Fruit fly (Drosophila melanogaster): ENCODE results near the gene Snap24.

Gene Snap24

dm6 chr3R:9784341-9785062 lies 21.6 kb upstream of the Snap24 start, which contains the start of the genes MtnA and CG8500 (continued):
- no peak for TF ChIP-seq Bteb2 (GFP tag; optimal IDR thresholded peaks at IDR 0.05)
- no peak for TF ChIP-seq usp (GFP tag; optimal IDR thresholded peaks at IDR 0.05)
- no peak for TF ChIP-seq CG2875 (GFP tag; optimal IDR thresholded peaks at IDR 0.05)
- no peak for TF ChIP-seq twi (tag; optimal IDR thresholded peaks at IDR 0.05)
- peak; percentile 100 for TF ChIP-seq MTF-1 (GFP tag; optimal IDR thresholded peaks at IDR 0.05; ENCODE audit: borderline replicate concordance)
- TF ChIP-seq CG15479 (GFP tag; optimal IDR thresholded peaks at IDR 0.05) = no peak
- no peak for TF ChIP-seq D19B (GFP tag; optimal IDR thresholded peaks at IDR 0.05)
- TF ChIP-seq oc (tag; optimal IDR thresholded peaks at IDR 0.05) = no peak
- 0 out of 3 replicates have a peak, but pooled peaks have one; percentile 24 for TF ChIP-seq Opbp (GFP tag; IDR thresholded peaks at IDR 0.05; ENCODE audit: partially characterized antibody)
- TF ChIP-seq CG3847 (GFP tag; IDR thresholded peaks at IDR 0.05) = 0 out of 2 replicates have a peak, but pooled peaks have one; percentile 7
- no peak for TF ChIP-seq nau (GFP tag; optimal IDR thresholded peaks at IDR 0.05)
- no peak for TF ChIP-seq CG8290 (GFP tag; optimal IDR thresholded peaks at IDR 0.05)
- peak in 1 of 2 experiments; percentile 62 for TF ChIP-seq CG8290 (tag; optimal IDR thresholded peaks at IDR 0.05)
- no peak for TF ChIP-seq CG14014 (GFP tag; IDR thresholded peaks at IDR 0.05)
- no peak for TF ChIP-seq CG3726 (GFP tag; IDR thresholded peaks at IDR 0.05)
- peak; percentile 55 for TF ChIP-seq Fer1 (GFP tag; optimal IDR thresholded peaks at IDR 0.05)
- TF ChIP-seq ewg (GFP tag; optimal IDR thresholded peaks at IDR 0.05) = peak; percentile 99
- no peak; the same call in 1 of the 2 replicates for TF ChIP-seq ham (GFP tag; IDR thresholded peaks at IDR 0.05)
- TF ChIP-seq pzg (GFP tag; optimal IDR thresholded peaks at IDR 0.05) = peak; percentile 67
- peak; percentile 4 for TF ChIP-seq Hand (GFP tag; optimal IDR thresholded peaks at IDR 0.05)
- no peak for TF ChIP-seq D (optimal IDR thresholded peaks at IDR 0.05)
- no peak for TF ChIP-seq D (GFP tag; optimal IDR thresholded peaks at IDR 0.05)
- TF ChIP-seq HmgZ (tag; optimal IDR thresholded peaks at IDR 0.05) = peak; percentile 87
- no peak for TF ChIP-seq CG10366 (GFP tag; IDR thresholded peaks at IDR 0.05)
- no peak for TF ChIP-seq CG17568 (GFP tag; optimal IDR thresholded peaks at IDR 0.05)
- peak; percentile 52; the same call in 1 of the 2 replicates for TF ChIP-seq CG42726 (GFP tag; IDR thresholded peaks at IDR 0.05; ENCODE audit: partially characterized antibody)
- TF ChIP-seq cad (GFP tag; optimal IDR thresholded peaks at IDR 0.05) = no peak
- TF ChIP-seq amos (GFP tag; IDR thresholded peaks at IDR 0.05; ENCODE audit: partially characterized antibody) = peak; percentile 44; the same call in 1 of the 2 replicates
- TF ChIP-seq CTCF (GFP tag; optimal IDR thresholded peaks at IDR 0.05) = peak; percentile 64
- TF ChIP-seq CG31388 (GFP tag; optimal IDR thresholded peaks at IDR 0.05) = no peak
- no peak for TF ChIP-seq CG5180 (GFP tag; optimal IDR thresholded peaks at IDR 0.05)
- no peak for TF ChIP-seq CG1602 (GFP tag; optimal IDR thresholded peaks at IDR 0.05)
- peak; percentile 77 for TF ChIP-seq Ets65A (GFP tag)
- peak; percentile 68 for TF ChIP-seq E2f2 (GFP tag; IDR thresholded peaks at IDR 0.05)
- no peak for TF ChIP-seq yki (optimal IDR thresholded peaks at IDR 0.05)
- no peak for TF ChIP-seq lov (optimal IDR thresholded peaks at IDR 0.05)
- 0 out of 3 replicates have a peak, but pooled peaks have one; percentile 19 for TF ChIP-seq lov (GFP tag; IDR thresholded peaks at IDR 0.05)
- TF ChIP-seq CG13624 (GFP tag; optimal IDR thresholded peaks at IDR 0.05) = no peak
- TF ChIP-seq knrl (GFP tag; IDR thresholded peaks at IDR 0.05; ENCODE audit: partially characterized antibody) = peak; percentile 19; the same call in 1 of the 3 replicates
- TF ChIP-seq pum (GFP tag; optimal IDR thresholded peaks at IDR 0.05) = no peak
- TF ChIP-seq bigmax (GFP tag; optimal IDR thresholded peaks at IDR 0.05) = peak; percentile 12
- TF ChIP-seq chinmo (GFP tag; IDR thresholded peaks at IDR 0.05; ENCODE audit: partially characterized antibody) = 0 out of 4 replicates have a peak, but pooled peaks have one; percentile 65
- no peak for TF ChIP-seq unpg (GFP tag; optimal IDR thresholded peaks at IDR 0.05)
- TF ChIP-seq CG17359 (tag; optimal IDR thresholded peaks at IDR 0.05) = no peak
- no peak for TF ChIP-seq CG8359 (GFP tag; optimal IDR thresholded peaks at IDR 0.05; ENCODE audit: borderline replicate concordance)
- TF ChIP-seq danr (GFP tag; IDR thresholded peaks at IDR 0.05) = no peak
- no peak for TF ChIP-seq CG11695 (GFP tag; IDR thresholded peaks at IDR 0.05)
- TF ChIP-seq psq (GFP tag; optimal IDR thresholded peaks at IDR 0.05) = no peak
- no peak for TF ChIP-seq nom (GFP tag; optimal IDR thresholded peaks at IDR 0.05)
- no peak for TF ChIP-seq CG7372 (GFP tag; IDR thresholded peaks at IDR 0.05)

Data from whole organism, embryonic.